Worm (Caenorhabditis elegans): ENCODE data around the gene mif-1.

- TF ChIP-seq ceh-90 (tag; optimal IDR thresholded peaks at IDR 0.05) (no peak), sox-4 (tag; optimal IDR thresholded peaks at IDR 0.05) (no peak), lin-39 (tag; optimal IDR thresholded peaks at IDR 0.05) (no peak), ces-1 (GFP tag; optimal IDR thresholded peaks at IDR 0.05) (no peak), lin-15B (tag; optimal IDR thresholded peaks at IDR 0.05) (no peak), hlh-4 (tag; optimal IDR thresholded peaks at IDR 0.05) (no peak), elt-3 (tag; optimal IDR thresholded peaks at IDR 0.05) (no peak), nhr-237 (tag; optimal IDR thresholded peaks at IDR 0.05) (no peak), nhr-76 (tag; optimal IDR thresholded peaks at IDR 0.05) (no peak), aly-2 (tag; optimal IDR thresholded peaks at IDR 0.05) (no peak), pag-3 (tag; optimal IDR thresholded peaks at IDR 0.05; ENCODE audit: borderline replicate concordance, insufficient read depth) (no peak), snpc-4 (tag; optimal IDR thresholded peaks at IDR 0.05) (no peak)
These were observed 30.8 kb downstream of the mif-1 start, which contains the start of gene Y56A3A.6 for ce11 chrIII:11878751-11879150.

Data from whole organism, L1 larva.